Worm (Caenorhabditis elegans) whole organism, early embryonic: Measurements from ENCODE around the gene F26D11.2.

Experiments used
- B0310.2 ChIP-seq: sonication (generic microtip); optimal IDR thresholded peaks from 2 replicates; lab custom pipeline; 2016; ENCODE audit warnings: mild to moderate bottlenecking, missing genetic modification characterization, missing compliant biosample characterization
- F13C5.2 ChIP-seq: sonication (generic microtip); optimal IDR thresholded peaks from 2 replicates; lab custom pipeline; 2017; ENCODE audit warnings: mild to moderate bottlenecking, missing genetic modification characterization, inconsistent platforms, missing compliant biosample characterization
- aly-1 ChIP-seq: sonication (generic microtip); optimal IDR thresholded peaks from 2 replicates; lab custom pipeline; 2016; ENCODE audit warnings: missing genetic modification characterization, missing compliant biosample characterization
- ama-1 ChIP-seq: fragments of 150-350 bp; optimal IDR thresholded peaks from 2 replicates; lab custom pipeline; 2014
- ceh-13 ChIP-seq: fragments of 200-800 bp; sonication (Bioruptor generic); optimal IDR thresholded peaks from 2 replicates; lab custom pipeline; 2018; ENCODE audit warnings: mild to moderate bottlenecking, missing genetic modification characterization, missing compliant biosample characterization
- ceh-36 ChIP-seq: sonication (generic microtip); optimal IDR thresholded peaks from 2 replicates; lab custom pipeline; 2016; ENCODE audit warnings: missing genetic modification characterization, inconsistent platforms, missing compliant biosample characterization
- ets-7 ChIP-seq: sonication (generic microtip); optimal IDR thresholded peaks from 2 replicates; lab custom pipeline; 2016; ENCODE audit warnings: missing genotype, missing genetic modification characterization, missing compliant biosample characterization
- flt-1 ChIP-seq: fragments of 200-800 bp; sonication (Bioruptor generic); IDR thresholded peaks from 2 replicates; pipeline ENCODE4 v1.3.6; 2022; ENCODE audit warnings: missing genetic modification characterization, missing compliant biosample characterization
- hmbx-1 ChIP-seq: sonication (generic microtip); optimal IDR thresholded peaks from 2 replicates; lab custom pipeline; 2016; ENCODE audit warnings: mild to moderate bottlenecking, missing genetic modification characterization, missing compliant biosample characterization
- hmg-4 ChIP-seq: fragments of 200-800 bp; sonication (Bioruptor generic); optimal IDR thresholded peaks from 2 replicates; lab custom pipeline; 2018; ENCODE audit warnings: mild to moderate bottlenecking, missing genetic modification characterization, missing compliant biosample characterization
- hnd-1 ChIP-seq: sonication (generic microtip); optimal IDR thresholded peaks from 2 replicates; lab custom pipeline; 2016; ENCODE audit warnings: missing genetic modification characterization, missing compliant biosample characterization
- pes-1 ChIP-seq: fragments of 200-800 bp; sonication (Bioruptor generic); IDR thresholded peaks from 2 replicates; pipeline ENCODE4 v1.3.6; 2022; ENCODE audit warnings: missing genetic modification reagents, missing genetic modification characterization, missing compliant biosample characterization
- scrt-1 ChIP-seq: fragments of 200-800 bp; sonication (Bioruptor generic); IDR thresholded peaks from 2 replicates; pipeline ENCODE4 v1.3.6; 2022; ENCODE audit warnings: missing genetic modification characterization, missing compliant biosample characterization
- sea-1 ChIP-seq: fragments of 200-800 bp; sonication (Bioruptor generic); conservative IDR thresholded peaks from 2 replicates; pipeline ENCODE4 v1.3.6; 2022; ENCODE audit warnings: missing genetic modification characterization, missing compliant biosample characterization
- tbx-11 ChIP-seq: fragments of 200-800 bp; sonication (Bioruptor generic); IDR thresholded peaks from 2 replicates; pipeline ENCODE4 v1.3.6; 2022; ENCODE audit warnings: missing genetic modification characterization, missing compliant biosample characterization
- tbx-37 ChIP-seq: fragments of 200-800 bp; sonication (Bioruptor generic); conservative IDR thresholded peaks from 2 replicates; pipeline ENCODE4 v1.3.6; 2022; ENCODE audit warnings: missing genetic modification reagents, missing genetic modification characterization, missing compliant biosample characterization
- tra-4 ChIP-seq: sonication (generic microtip); optimal IDR thresholded peaks from 2 replicates; lab custom pipeline; 2017; ENCODE audit warnings: missing genetic modification characterization, missing compliant biosample characterization

F26D11.2 gene

ce11 chrV:8000929-8001513, 42.0 kb downstream of the F26D11.2 start, which contains the start of gene Y97E10AR.1:
Y97E10AR.1 (plus strand) TSS chrV:8001463.
- TF ChIP-seq tbx-11 (GFP tag; lab: Robert Waterston, UW) (no peak), ceh-13 (GFP tag; lab: Kevin White, UChicago) (no peak), scrt-1 (GFP tag; lab: Robert Waterston, UW) (no peak), F13C5.2 (peak; percentile 22), ama-1 (lab: Kevin White, UChicago) (no peak), ets-7 (tag; lab: Kevin White, UChicago) (no peak), sea-1 (GFP tag; lab: Robert Waterston, UW) (no peak), B0310.2 (tag; lab: Kevin White, UChicago) (no peak), pes-1 (no peak), aly-1 (no peak), hnd-1 (peak; percentile 16), ceh-36 (tag; lab: Kevin White, UChicago) (no peak), tbx-37 (no peak), hmbx-1 (tag; lab: Kevin White, UChicago) (no peak), hmg-4 (GFP tag; lab: Kevin White, UChicago) (peak; percentile 40), flt-1 (GFP tag; lab: Robert Waterston, UW) (no peak), tra-4 (no peak)

- TF ChIP-seq sea-1 (GFP tag; lab: Robert Waterston, UW), result no peak
Measured at ce11 chrV:8005000-8005399, 45.9 kb downstream of the F26D11.2 start, which contains the start of gene Y97E10AR.8. Y97E10AR.8 (plus strand) TSS chrV:8005300.

- TF ChIP-seq F13C5.2, result no peak
- TF ChIP-seq flt-1 (GFP tag; lab: Robert Waterston, UW), result no peak
- TF ChIP-seq ets-7 (tag; lab: Kevin White, UChicago), result no peak
- no peak for TF ChIP-seq scrt-1 (GFP tag; lab: Robert Waterston, UW)
- TF ChIP-seq aly-1, result no peak
- TF ChIP-seq ceh-13 (GFP tag; lab: Kevin White, UChicago), result no peak
- TF ChIP-seq ama-1 (lab: Kevin White, UChicago), result no peak
- TF ChIP-seq tbx-11 (GFP tag; lab: Robert Waterston, UW), result no peak
- TF ChIP-seq hnd-1, result no peak
- no peak for TF ChIP-seq pes-1
- no peak for TF ChIP-seq hmg-4 (GFP tag; lab: Kevin White, UChicago)
- no peak for TF ChIP-seq B0310.2 (tag; lab: Kevin White, UChicago)
- no peak for TF ChIP-seq sea-1 (GFP tag; lab: Robert Waterston, UW)
- no peak for TF ChIP-seq tra-4
- TF ChIP-seq hmbx-1 (tag; lab: Kevin White, UChicago), result no peak
- no peak for TF ChIP-seq ceh-36 (tag; lab: Kevin White, UChicago)
- no peak for TF ChIP-seq tbx-37
Measured at ce11 chrV:8007460-8008292, 48.6 kb downstream of the F26D11.2 start, which contains the start of gene Y97E10AR.3. Y97E10AR.3 (minus strand) TSS chrV:8007510.

- TF ChIP-seq hmg-4 (GFP tag; lab: Kevin White, UChicago), result no peak
- no peak for TF ChIP-seq flt-1 (GFP tag; lab: Robert Waterston, UW)
- no peak for TF ChIP-seq ceh-13 (GFP tag; lab: Kevin White, UChicago)
- no peak for TF ChIP-seq pes-1
- no peak for TF ChIP-seq ets-7 (tag; lab: Kevin White, UChicago)
- TF ChIP-seq tbx-11 (GFP tag; lab: Robert Waterston, UW), result no peak
- TF ChIP-seq sea-1 (GFP tag; lab: Robert Waterston, UW), result no peak
- no peak for TF ChIP-seq tbx-37
- TF ChIP-seq ceh-36 (tag; lab: Kevin White, UChicago), result no peak
- no peak for TF ChIP-seq B0310.2 (tag; lab: Kevin White, UChicago)
- TF ChIP-seq tra-4, result no peak
- no peak for TF ChIP-seq aly-1
Measured at ce11 chrV:8010103-8010502, 51.0 kb downstream of the F26D11.2 start, which contains the start of gene Y97E10AR.4. Y97E10AR.4 (minus strand) TSS chrV:8010233.
